Fruit fly (Drosophila melanogaster) whole organism: ENCODE data around the gene MED15.

Experiments used
- CG8478 ChIP-seq: fragments of >200 bp; optimal IDR thresholded peaks from 2 replicates; lab custom pipeline; 2018; ENCODE audit warnings: inconsistent platforms
- Dll ChIP-seq: fragments of >200 bp; optimal IDR thresholded peaks from 2 replicates; lab custom pipeline; 2017
- EcR ChIP-seq, 2 experiments: fragments of >200 bp; optimal IDR thresholded peaks; 2 replicates each; lab custom pipeline; 2017; ENCODE audit warnings: missing biosample characterization in 2 of 2, missing genetic modification characterization in 2 of 2, missing genetic modification reagents in 2 of 2
- pan ChIP-seq: fragments of >200 bp; optimal IDR thresholded peaks from 2 replicates; lab custom pipeline; 2017
- psq ChIP-seq: fragments of >200 bp; optimal IDR thresholded peaks from 2 replicates; lab custom pipeline; 2017

DNA sequence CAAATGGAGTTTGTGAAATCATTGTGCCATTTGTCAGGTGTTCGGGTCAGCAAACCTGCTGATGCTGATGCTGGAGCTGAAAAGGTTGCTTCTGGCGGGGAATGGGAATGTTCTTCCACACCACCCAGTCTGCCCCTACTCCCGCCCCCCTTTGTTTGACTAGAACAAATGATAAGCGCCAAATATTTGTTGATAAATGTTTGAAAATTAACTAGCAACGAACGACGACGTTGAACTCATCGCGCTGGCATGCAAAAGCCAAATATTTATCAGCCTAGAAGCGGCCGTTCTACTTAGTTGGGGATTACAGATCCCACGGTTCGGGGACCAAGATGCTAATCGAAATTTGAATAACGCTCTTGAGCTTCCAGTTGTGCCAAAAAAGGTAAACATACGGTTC, 47.3 kb upstream of the MED15 start:
- TF ChIP-seq EcR (GFP tag; optimal IDR thresholded peaks at IDR 0.05; lab: Kevin White, UChicago): no peak
- TF ChIP-seq psq: no peak
- no peak for TF ChIP-seq CG8478 (lab: Kevin White, UChicago)
- no peak for TF ChIP-seq pan (lab: Kevin White, UChicago)
- TF ChIP-seq Dll: no peak
